Fruit fly (Drosophila melanogaster): ENCODE measurements around the gene CG1737.
A peak's percentile ranks its signal among the peaks of the same experiment; 100 is the strongest.

Gene CG1737

DNA sequence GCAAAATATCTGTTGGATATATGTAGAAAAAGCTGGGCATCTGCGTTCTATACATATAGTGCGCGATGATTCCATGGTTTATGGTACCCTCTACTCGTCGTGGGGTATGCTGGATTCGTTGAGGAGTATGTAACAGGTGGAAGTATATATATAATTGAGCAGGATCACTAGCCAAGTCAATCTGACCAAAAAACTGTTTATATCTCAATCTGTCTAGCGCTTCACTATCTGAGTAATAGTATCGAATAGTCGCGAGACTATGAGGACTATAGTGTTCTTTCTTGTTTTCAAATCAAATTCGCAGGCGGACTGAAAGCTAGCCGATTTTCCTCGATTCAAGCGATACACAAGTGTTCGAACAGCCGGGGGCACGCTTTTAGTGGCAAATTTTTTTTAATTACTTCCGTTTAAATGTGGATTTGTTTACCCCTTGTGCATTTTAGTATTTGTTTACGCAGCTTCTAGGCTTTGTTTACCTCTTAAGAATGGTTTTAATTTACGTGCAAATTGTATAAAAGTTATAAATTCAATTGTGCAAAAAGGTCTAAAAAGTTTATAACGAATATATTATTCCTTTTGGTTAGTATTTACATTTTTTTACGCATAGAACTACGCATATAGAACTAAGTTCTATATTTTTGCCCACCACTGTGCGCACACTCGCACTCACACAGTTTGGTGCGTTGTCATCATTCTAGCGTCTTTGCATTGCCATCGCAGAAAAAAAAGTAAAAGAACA lies 40.4 kb downstream of the CG1737 start (continued):
- TF ChIP-seq Ada2b (GFP tag; IDR thresholded peaks at IDR 0.05) = peak; percentile 91
- peak; percentile 41 for TF ChIP-seq CG1529 (GFP tag; optimal IDR thresholded peaks at IDR 0.05)
- peak; percentile 45 for TF ChIP-seq tup (GFP tag; optimal IDR thresholded peaks at IDR 0.05)
- peak; percentile 72 for TF ChIP-seq CG6272 (GFP tag; IDR thresholded peaks at IDR 0.05)
- TF ChIP-seq ftz-f1 (GFP tag; optimal IDR thresholded peaks at IDR 0.05) = no peak
- TF ChIP-seq mirr (GFP tag; optimal IDR thresholded peaks at IDR 0.05) = peak; percentile 18
- TF ChIP-seq CG17359 (tag; optimal IDR thresholded peaks at IDR 0.05) = peak; percentile 80
- peak; percentile 83 for TF ChIP-seq so (GFP tag; IDR thresholded peaks at IDR 0.05)
- no peak for TF ChIP-seq Sin3A (optimal IDR thresholded peaks at IDR 0.05)
- no peak for TF ChIP-seq CG17912 (GFP tag; optimal IDR thresholded peaks at IDR 0.05)
- peak; percentile 82 for TF ChIP-seq stc (GFP tag; IDR thresholded peaks at IDR 0.05)
- TF ChIP-seq sc (optimal IDR thresholded peaks at IDR 0.05) = no peak
- TF ChIP-seq sc (GFP tag; optimal IDR thresholded peaks at IDR 0.05) = peak; percentile 52
- TF ChIP-seq Dp (GFP tag; optimal IDR thresholded peaks at IDR 0.05) = no peak
- peak; percentile 46; the same call in 1 of the 2 replicates for TF ChIP-seq Poxn (GFP tag; IDR thresholded peaks at IDR 0.05)
- peak; percentile 60; the same call in 1 of the 2 replicates for TF ChIP-seq dan (GFP tag; IDR thresholded peaks at IDR 0.05)
- no peak for TF ChIP-seq Kr (GFP tag; optimal IDR thresholded peaks at IDR 0.05)
- TF ChIP-seq grn (GFP tag; optimal IDR thresholded peaks at IDR 0.05) = no peak
- TF ChIP-seq Deaf1 (tag; optimal IDR thresholded peaks at IDR 0.05) = peak; percentile 47
- no peak for TF ChIP-seq lov (optimal IDR thresholded peaks at IDR 0.05)
- TF ChIP-seq lov (GFP tag; IDR thresholded peaks at IDR 0.05) = 0 out of 3 replicates have a peak, but pooled peaks have one; percentile 63
- TF ChIP-seq CG10274 (GFP tag; optimal IDR thresholded peaks at IDR 0.05) = peak; percentile 52
- peak; percentile 30 for TF ChIP-seq wek (GFP tag; optimal IDR thresholded peaks at IDR 0.05)
- TF ChIP-seq B-H1 (GFP tag; IDR thresholded peaks at IDR 0.05) = peak; percentile 76
- peak; percentile 61 for TF ChIP-seq oc (tag; optimal IDR thresholded peaks at IDR 0.05)
- peak; percentile 5 for TF ChIP-seq Hey (tag; optimal IDR thresholded peaks at IDR 0.05)
- TF ChIP-seq org-1 (GFP tag; optimal IDR thresholded peaks at IDR 0.05) = peak; percentile 71
- no peak for TF ChIP-seq CG2116 (GFP tag; optimal IDR thresholded peaks at IDR 0.05)
- TF ChIP-seq E2f2 (GFP tag; IDR thresholded peaks at IDR 0.05) = peak; percentile 59
- peak; percentile 66 for TF ChIP-seq CG16815 (GFP tag; optimal IDR thresholded peaks at IDR 0.05)
- peak; percentile 54 to 77 for TF ChIP-seq Pdp1 (GFP tag; optimal IDR thresholded peaks at IDR 0.05)
- peak; percentile 56 for TF ChIP-seq kah (GFP tag; optimal IDR thresholded peaks at IDR 0.05)
- TF ChIP-seq fd102C (GFP tag; optimal IDR thresholded peaks at IDR 0.05) = no peak
- peak; percentile 69 for TF ChIP-seq CG13775 (GFP tag; optimal IDR thresholded peaks at IDR 0.05)
- peak; percentile 75 for TF ChIP-seq CG13296 (GFP tag; optimal IDR thresholded peaks at IDR 0.05)
- TF ChIP-seq CG8924 (tag; optimal IDR thresholded peaks at IDR 0.05) = peak; percentile 70
- peak; percentile 66 for TF ChIP-seq CrebB (tag; optimal IDR thresholded peaks at IDR 0.05)
- TF ChIP-seq CG30403 (GFP tag; optimal IDR thresholded peaks at IDR 0.05) = peak; percentile 78
- peak; percentile 53 for TF ChIP-seq Dad (GFP tag; optimal IDR thresholded peaks at IDR 0.05)
- TF ChIP-seq CG15696 (tag; optimal IDR thresholded peaks at IDR 0.05) = peak; percentile 24
- TF ChIP-seq CG15269 (tag; optimal IDR thresholded peaks at IDR 0.05) = peak; percentile 81
- no peak for TF ChIP-seq CG6654 (GFP tag; optimal IDR thresholded peaks at IDR 0.05)
- TF ChIP-seq CG11695 (GFP tag; IDR thresholded peaks at IDR 0.05) = peak; percentile 72
- peak; percentile 68 for TF ChIP-seq MBD-R2 (GFP tag; IDR thresholded peaks at IDR 0.05)
- peak; percentile 39 for TF ChIP-seq scrt (GFP tag; optimal IDR thresholded peaks at IDR 0.05)
- TF ChIP-seq CG9437 (GFP tag; optimal IDR thresholded peaks at IDR 0.05) = peak; percentile 62
- no peak for TF ChIP-seq CG8290 (GFP tag; optimal IDR thresholded peaks at IDR 0.05)
- peak in 1 of 2 experiments; percentile 98 for TF ChIP-seq CG8290 (tag; optimal IDR thresholded peaks at IDR 0.05)
- no peak for TF ChIP-seq CG7987 (GFP tag; optimal IDR thresholded peaks at IDR 0.05)
- TF ChIP-seq D19A (tag; optimal IDR thresholded peaks at IDR 0.05) = peak; percentile 65
- TF ChIP-seq slp2 (GFP tag; optimal IDR thresholded peaks at IDR 0.05) = peak; percentile 62
